Fruit fly (Drosophila melanogaster) whole organism, embryonic: ENCODE data around the gene CG32573.

Experiments used
- Adf1 ChIP-seq: fragments of 200-800 bp; sonication (Bioruptor generic); IDR thresholded peaks from 2 replicates; pipeline ENCODE4 v1.3.6; 2022; ENCODE audit warnings: missing biosample characterization, missing genetic modification characterization
- Bgb ChIP-seq: fragments of 200-800 bp; sonication (Bioruptor generic); IDR thresholded peaks from 2 replicates; pipeline ENCODE4 v1.3.6; 2022; ENCODE audit warnings: missing biosample characterization, missing genetic modification characterization; ENCODE audit not compliant: partially characterized antibody
- CG10321 ChIP-seq: fragments of 200-800 bp; sonication (Bioruptor generic); IDR thresholded peaks from 2 replicates; pipeline ENCODE4 v1.3.6; 2022; ENCODE audit warnings: missing biosample characterization, missing genetic modification characterization
- CG13287 ChIP-seq: fragments of 200-800 bp; sonication (Bioruptor generic); IDR thresholded peaks from 2 replicates; pipeline ENCODE4 v1.3.6; 2022; ENCODE audit warnings: missing biosample characterization, missing genetic modification characterization; ENCODE audit not compliant: partially characterized antibody
- CG1603 ChIP-seq: fragments of 200-800 bp; sonication (Bioruptor generic); optimal IDR thresholded peaks from 2 replicates; lab custom pipeline; 2019; ENCODE audit warnings: missing biosample characterization, mild to moderate bottlenecking, missing genetic modification characterization, moderate library complexity
- CG16815 ChIP-seq: fragments of 200-800 bp; sonication (Bioruptor generic); optimal IDR thresholded peaks from 3 replicates; lab custom pipeline; 2017; ENCODE audit warnings: missing biosample characterization, mild to moderate bottlenecking, missing genetic modification characterization
- CG2712 ChIP-seq: fragments of 200-800 bp; optimal IDR thresholded peaks from 3 replicates; lab custom pipeline; 2019; ENCODE audit warnings: missing biosample characterization, mild to moderate bottlenecking, missing genetic modification characterization, moderate library complexity
- CG3847 ChIP-seq: fragments of 200-800 bp; sonication (Bioruptor generic); IDR thresholded peaks from 2 replicates; pipeline ENCODE4 v1.3.6; 2022; ENCODE audit warnings: missing biosample characterization, missing genetic modification characterization
- CG4360 ChIP-seq: fragments of 200-800 bp; sonication (Bioruptor generic); IDR thresholded peaks from 2 replicates; pipeline ENCODE4 v1.3.6; 2022; ENCODE audit warnings: missing biosample characterization, missing genetic modification characterization
- CG43689 ChIP-seq: fragments of 200-800 bp; sonication (Bioruptor generic); IDR thresholded peaks from 2 replicates; pipeline ENCODE4 v1.3.6; 2022; ENCODE audit warnings: missing biosample characterization, missing genetic modification characterization
- CG5953 ChIP-seq: fragments of 200-800 bp; sonication (Bioruptor generic); IDR thresholded peaks from 2 replicates; pipeline ENCODE4 v1.3.6; 2022; ENCODE audit warnings: missing biosample characterization, missing genetic modification characterization
- CG6175 ChIP-seq: fragments of 200-800 bp; sonication (Bioruptor generic); IDR thresholded peaks from 3 replicates; pipeline ENCODE4 v1.3.6; 2022; ENCODE audit warnings: missing biosample characterization, missing genetic modification characterization
- CG6683 ChIP-seq: fragments of 200-800 bp; sonication (Bioruptor generic); optimal IDR thresholded peaks from 2 replicates; lab custom pipeline; 2017; ENCODE audit warnings: missing biosample characterization, mild to moderate bottlenecking, missing genetic modification characterization, missing genetic modification reagents
- CG7839 ChIP-seq: fragments of 200-800 bp; sonication (Bioruptor generic); optimal IDR thresholded peaks from 3 replicates; lab custom pipeline; 2018; ENCODE audit warnings: missing biosample characterization, mild to moderate bottlenecking, missing genetic modification characterization, moderate library complexity
- CG9727 ChIP-seq: fragments of 200-800 bp; sonication (Bioruptor generic); optimal IDR thresholded peaks from 3 replicates; lab custom pipeline; 2017; ENCODE audit warnings: missing biosample characterization, mild to moderate bottlenecking, missing genetic modification characterization
- CG9876 ChIP-seq: fragments of 200-800 bp; sonication (Bioruptor generic); optimal IDR thresholded peaks from 2 replicates; lab custom pipeline; 2016; ENCODE audit warnings: missing biosample characterization, missing genetic modification characterization
- Dfd ChIP-seq, 2 experiments: fragments of >200 bp; optimal IDR thresholded peaks; 2 replicates each; lab custom pipeline; 2017; ENCODE audit warnings: missing biosample characterization in 2 of 2, missing genetic modification characterization in 2 of 2
- Ets97D ChIP-seq: fragments of 200-800 bp; sonication (Bioruptor generic); optimal IDR thresholded peaks from 3 replicates; lab custom pipeline; 2016; ENCODE audit warnings: missing biosample characterization, missing genetic modification characterization
- Lim3 ChIP-seq: fragments of 200-800 bp; sonication (Bioruptor generic); IDR thresholded peaks from 2 replicates; pipeline ENCODE4 v1.3.6; 2022; ENCODE audit warnings: missing biosample characterization, missing genetic modification characterization
- Max ChIP-seq: fragments of 200-800 bp; sonication (Bioruptor generic); optimal IDR thresholded peaks from 2 replicates; lab custom pipeline; 2016; ENCODE audit warnings: missing biosample characterization, mild to moderate bottlenecking, missing genetic modification characterization
- Mrtf ChIP-seq: fragments of 200-800 bp; sonication (Bioruptor generic); IDR thresholded peaks from 3 replicates; pipeline ENCODE4 v1.3.6; 2022; ENCODE audit warnings: missing biosample characterization, missing genetic modification characterization
- Myb ChIP-seq: fragments of 200-800 bp; sonication (Bioruptor generic); optimal IDR thresholded peaks from 2 replicates; lab custom pipeline; 2016; ENCODE audit warnings: missing biosample characterization, missing genetic modification characterization
- NC2β ChIP-seq: fragments of 200-800 bp; sonication (Bioruptor generic); optimal IDR thresholded peaks from 2 replicates; lab custom pipeline; 2016; ENCODE audit warnings: missing biosample characterization, missing genetic modification characterization
- Nf-YA ChIP-seq: fragments of 200-800 bp; sonication (Bioruptor generic); IDR thresholded peaks from 2 replicates; pipeline ENCODE4 v1.3.6; 2022; ENCODE audit warnings: missing biosample characterization, missing genetic modification characterization
- Opbp ChIP-seq: fragments of 200-800 bp; sonication (Bioruptor generic); IDR thresholded peaks from 3 replicates; pipeline ENCODE4 v1.3.6; 2022; ENCODE audit warnings: missing biosample characterization, missing genetic modification characterization; ENCODE audit not compliant: partially characterized antibody
- PHDP ChIP-seq: fragments of 200-800 bp; sonication (Bioruptor generic); optimal IDR thresholded peaks from 3 replicates; lab custom pipeline; 2018; ENCODE audit warnings: missing biosample characterization, mild to moderate bottlenecking, missing genetic modification characterization, moderate library complexity
- Ptx1 ChIP-seq: fragments of 200-800 bp; sonication (Bioruptor generic); IDR thresholded peaks from 2 replicates; pipeline ENCODE4 v1.3.6; 2022; ENCODE audit warnings: missing biosample characterization, missing genetic modification characterization
- Ssrp ChIP-seq: fragments of 200-800 bp; sonication (Bioruptor generic); optimal IDR thresholded peaks from 2 replicates; lab custom pipeline; 2018; ENCODE audit warnings: missing biosample characterization, mild to moderate bottlenecking, missing genetic modification characterization, moderate library complexity
- Vsx1 ChIP-seq: fragments of 200-800 bp; sonication (Bioruptor generic); optimal IDR thresholded peaks from 2 replicates; lab custom pipeline; 2017; ENCODE audit warnings: missing biosample characterization, mild to moderate bottlenecking, missing genetic modification characterization, missing genetic modification reagents
- Xrp1 ChIP-seq: fragments of 200-800 bp; sonication (Bioruptor generic); IDR thresholded peaks from 2 replicates; pipeline ENCODE4 v1.3.6; 2022; ENCODE audit warnings: missing biosample characterization, missing genetic modification characterization
- ap ChIP-seq: fragments of 200-800 bp; sonication (Bioruptor generic); IDR thresholded peaks from 2 replicates; pipeline ENCODE4 v1.3.6; 2022; ENCODE audit warnings: missing biosample characterization, missing genetic modification characterization
- cg ChIP-seq: fragments of 200-800 bp; sonication (Bioruptor generic); optimal IDR thresholded peaks from 3 replicates; lab custom pipeline; 2019; ENCODE audit warnings: missing biosample characterization, mild to moderate bottlenecking, missing genetic modification characterization, moderate library complexity
- ci ChIP-seq: fragments of 200-800 bp; sonication (Bioruptor generic); IDR thresholded peaks from 3 replicates; pipeline ENCODE4 v1.3.6; 2022; ENCODE audit warnings: missing biosample characterization, missing genetic modification characterization
- croc ChIP-seq: fragments of 200-800 bp; sonication (Bioruptor generic); conservative IDR thresholded peaks from 3 replicates; pipeline ENCODE4 v1.3.6; 2022; ENCODE audit warnings: missing biosample characterization, missing genetic modification characterization
- crol ChIP-seq: fragments of 200-800 bp; sonication (Bioruptor generic); IDR thresholded peaks from 2 replicates; pipeline ENCODE4 v1.3.6; 2022; ENCODE audit warnings: missing biosample characterization, missing genetic modification characterization
- crp ChIP-seq, 2 experiments: fragments of 200-800 bp; sonication (Bioruptor generic); optimal IDR thresholded peaks; 2 replicates in 1 of 2; 3 replicates in 1 of 2; lab custom pipeline; 2017; ENCODE audit warnings: missing biosample characterization in 2 of 2, missing genetic modification characterization in 2 of 2, mild to moderate bottlenecking in 1 of 2, moderate library complexity in 1 of 2
- dm ChIP-seq: fragments of 200-800 bp; sonication (Bioruptor generic); optimal IDR thresholded peaks from 3 replicates; lab custom pipeline; 2016; ENCODE audit warnings: missing biosample characterization, missing genetic modification characterization
- dmrt11E ChIP-seq: fragments of 200-800 bp; sonication (Bioruptor generic); optimal IDR thresholded peaks from 3 replicates; lab custom pipeline; 2018; ENCODE audit warnings: missing biosample characterization, mild to moderate bottlenecking, missing genetic modification characterization, moderate library complexity
- fd64A ChIP-seq: fragments of 200-800 bp; sonication (Bioruptor generic); optimal IDR thresholded peaks from 3 replicates; lab custom pipeline; 2018; ENCODE audit warnings: missing biosample characterization, mild to moderate bottlenecking, missing genetic modification characterization
- gem ChIP-seq: fragments of 200-800 bp; sonication (Bioruptor generic); optimal IDR thresholded peaks from 2 replicates; lab custom pipeline; 2019; ENCODE audit warnings: missing biosample characterization, mild to moderate bottlenecking, missing genetic modification characterization, moderate library complexity
- gsb-n ChIP-seq: fragments of 200-800 bp; sonication (Bioruptor generic); optimal IDR thresholded peaks from 3 replicates; lab custom pipeline; 2018; ENCODE audit warnings: missing biosample characterization, mild to moderate bottlenecking, missing genetic modification characterization
- kah ChIP-seq: fragments of 200-800 bp; sonication (Bioruptor generic); optimal IDR thresholded peaks from 2 replicates; lab custom pipeline; 2018; ENCODE audit warnings: missing biosample characterization, mild to moderate bottlenecking, missing genetic modification characterization
- otp ChIP-seq: fragments of 200-800 bp; sonication (Bioruptor generic); IDR thresholded peaks from 3 replicates; pipeline ENCODE4, ENCODE4 v1.3.6; 2022; ENCODE audit warnings: missing biosample characterization, missing genetic modification characterization
- pho ChIP-seq: fragments of 200-800 bp; sonication (Bioruptor generic); optimal IDR thresholded peaks from 2 replicates; lab custom pipeline; 2016; ENCODE audit warnings: missing biosample characterization, missing genetic modification characterization
- sens ChIP-seq: fragments of 200-800 bp; sonication (Bioruptor generic); peaks from one replicate; lab custom pipeline; 2016; ENCODE audit warnings: missing biosample characterization, missing genetic modification characterization
- sisA ChIP-seq: fragments of 200-800 bp; sonication (Bioruptor generic); IDR thresholded peaks from 2 replicates; pipeline ENCODE4 v1.3.6; 2022; ENCODE audit warnings: missing biosample characterization, missing genetic modification characterization
- slou ChIP-seq: fragments of 200-800 bp; sonication (Bioruptor generic); optimal IDR thresholded peaks from 3 replicates; lab custom pipeline; 2016; ENCODE audit warnings: missing biosample characterization, missing genetic modification characterization
- twi ChIP-seq: fragments of 200-800 bp; optimal IDR thresholded peaks from 2 replicates; lab custom pipeline; 2019; ENCODE audit warnings: missing biosample characterization, mild to moderate bottlenecking, missing genetic modification characterization, moderate library complexity
- vfl ChIP-seq: fragments of 200-800 bp; sonication (Bioruptor generic); optimal IDR thresholded peaks from 2 replicates; lab custom pipeline; 2016; ENCODE audit warnings: missing biosample characterization, missing genetic modification characterization

CG32573 gene

dm6 chrX:16677163-16677562 lies 26.0 kb downstream of the CG32573 start (continued):
- TF ChIP-seq CG3847 (no peak), dmrt11E (tag; lab: Kevin White, UChicago) (peak; percentile 22), Ptx1 (no peak), gem (tag; lab: Kevin White, UChicago) (peak; percentile 43), CG7839 (tag; lab: Kevin White, UChicago) (peak; percentile 12), PHDP (tag; lab: Kevin White, UChicago) (peak; percentile 20), CG10321 (no peak), CG43689 (GFP tag; lab: Robert Waterston, UW) (no peak), croc (GFP tag; lab: Robert Waterston, UW) (no peak), crol (GFP tag; lab: Robert Waterston, UW) (no peak), CG6683 (GFP tag; lab: Kevin White, UChicago) (no peak), Mrtf (GFP tag; lab: Robert Waterston, UW) (no peak), Myb (no peak), Vsx1 (GFP tag; lab: Kevin White, UChicago) (no peak)
- TF ChIP-seq, all 482 proteins: peak for 20

dm6 chrX:16678845-16679347 lies 27.7 kb downstream of the CG32573 start, which contains the start of the genes CG13010 and sing:
Gene CG13010, minus strand, starts transcription at chrX:16678945.
Gene sing, plus strand, starts transcription at chrX:16679297.
- peak; percentile 41 for TF ChIP-seq twi (tag; lab: Kevin White, UChicago)
- no peak for TF ChIP-seq Ssrp (tag; lab: Kevin White, UChicago)
- TF ChIP-seq CG4360 (GFP tag; lab: Robert Waterston, UW) = 0 out of 2 replicates have a peak, but pooled peaks have one; percentile 11
- peak; percentile 80 for TF ChIP-seq CG2712 (tag; lab: Kevin White, UChicago)
- TF ChIP-seq Adf1 (GFP tag; lab: Robert Waterston, UW) = no peak
- peak; percentile 52 for TF ChIP-seq sens (GFP tag; lab: Kevin White, UChicago)
- TF ChIP-seq, all 482 proteins: peak for 4

DNA sequence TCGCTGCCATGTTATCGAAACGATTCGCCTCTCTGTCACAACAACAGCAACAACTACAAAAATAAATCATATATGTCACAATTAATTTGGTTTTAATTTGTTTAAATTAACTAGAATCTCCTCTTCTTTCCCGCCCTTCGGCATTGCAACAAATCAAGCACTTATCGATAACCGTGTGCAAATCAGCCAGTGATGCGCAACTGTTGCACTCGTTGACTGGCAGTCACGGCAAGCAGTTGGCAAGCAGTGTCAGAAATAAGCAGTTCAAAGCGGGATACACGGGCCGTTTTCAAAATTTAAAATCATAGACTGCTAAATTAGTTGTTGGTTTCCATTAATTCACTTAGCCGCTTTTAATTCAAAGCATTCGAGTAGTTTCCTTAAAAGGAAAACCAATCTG lies 32.6 kb downstream of the CG32573 start, which contains the start of gene Axs:
Gene Axs, minus strand, starts transcription at position 131 of the 400 bp plus-strand sequence.
- TF ChIP-seq ap (GFP tag; lab: Robert Waterston, UW) (no peak), Nf-YA (no peak), fd64A (GFP tag; lab: Kevin White, UChicago) (no peak), CG9727 (GFP tag; lab: Kevin White, UChicago) (no peak), Lim3 (GFP tag; lab: Robert Waterston, UW) (no peak), CG16815 (no peak), NC2β (GFP tag; lab: Kevin White, UChicago) (peak; percentile 34), Max (GFP tag; lab: Kevin White, UChicago) (no peak), dm (peak; percentile 40), CG9876 (GFP tag; lab: Kevin White, UChicago) (no peak), ci (peak; percentile 21; the same call in 1 of the 3 replicates), Dfd (GFP tag; optimal IDR thresholded peaks at IDR 0.05; lab: Kevin White, UChicago) (peak in 1 of 2 experiments; percentile 31), crp (GFP tag; optimal IDR thresholded peaks at IDR 0.05; lab: Kevin White, UChicago) (peak in 1 of 2 experiments; percentile 32), Xrp1 (GFP tag; lab: Robert Waterston, UW) (no peak), CG5953 (GFP tag; lab: Robert Waterston, UW) (no peak), Opbp (GFP tag; lab: Robert Waterston, UW) (peak; percentile 84), sisA (no peak), Ets97D (GFP tag; lab: Kevin White, UChicago) (peak; percentile 81), CG13287 (GFP tag; lab: Robert Waterston, UW) (peak; percentile 77), slou (GFP tag; lab: Kevin White, UChicago) (no peak), Bgb (GFP tag; lab: Robert Waterston, UW) (peak; percentile 85), kah (GFP tag; lab: Kevin White, UChicago) (no peak), pho (GFP tag; lab: Kevin White, UChicago) (peak; percentile 1), gsb-n (tag; lab: Kevin White, UChicago) (peak; percentile 23), cg (GFP tag; lab: Kevin White, UChicago) (peak; percentile 13), CG6175 (no peak), CG1603 (tag; lab: Kevin White, UChicago) (peak; percentile 66), otp (no peak), vfl (peak; percentile 46)
